Fruit fly (Drosophila melanogaster) whole organism, embryonic: ENCODE data around the gene Nle.

Experiments used
- B-H1 ChIP-seq: fragments of 200-800 bp; sonication (Bioruptor generic); IDR thresholded peaks from 3 replicates; pipeline ENCODE4 v1.3.6; 2022; ENCODE audit warnings: missing biosample characterization, missing genetic modification characterization
- CG1024 ChIP-seq: fragments of 200-800 bp; sonication (Bioruptor generic); IDR thresholded peaks from 2 replicates; pipeline ENCODE4 v1.3.6; 2022; ENCODE audit warnings: missing biosample characterization, missing genetic modification characterization
- CG10565 ChIP-seq: fragments of 200-800 bp; sonication (Bioruptor generic); optimal IDR thresholded peaks from 3 replicates; lab custom pipeline; 2016; ENCODE audit warnings: missing biosample characterization, mild to moderate bottlenecking, missing genetic modification characterization
- CG10959 ChIP-seq: fragments of 200-800 bp; sonication (Bioruptor generic); IDR thresholded peaks from 2 replicates; pipeline ENCODE4 v1.3.6; 2022; ENCODE audit warnings: missing biosample characterization, missing genetic modification characterization
- CG1603 ChIP-seq: fragments of 200-800 bp; sonication (Bioruptor generic); optimal IDR thresholded peaks from 2 replicates; lab custom pipeline; 2019; ENCODE audit warnings: missing biosample characterization, mild to moderate bottlenecking, missing genetic modification characterization, moderate library complexity
- CG18262 ChIP-seq: fragments of 200-800 bp; optimal IDR thresholded peaks from 3 replicates; lab custom pipeline; 2019; ENCODE audit warnings: missing biosample characterization, mild to moderate bottlenecking, missing genetic modification characterization, moderate library complexity
- CG2120 ChIP-seq: fragments of 200-800 bp; sonication (Bioruptor generic); optimal IDR thresholded peaks from 3 replicates; lab custom pipeline; 2016; ENCODE audit warnings: missing biosample characterization, missing genetic modification characterization
- CG2129 ChIP-seq: fragments of 200-800 bp; sonication (Bioruptor generic); IDR thresholded peaks from 2 replicates; pipeline ENCODE4 v1.3.6; 2022; ENCODE audit warnings: missing biosample characterization, missing genetic modification characterization; ENCODE audit not compliant: partially characterized antibody
- CG2202 ChIP-seq: fragments of 200-800 bp; sonication (Bioruptor generic); optimal IDR thresholded peaks from 2 replicates; lab custom pipeline; 2018; ENCODE audit warnings: missing biosample characterization, mild to moderate bottlenecking, missing genetic modification characterization
- CG4730 ChIP-seq: fragments of 200-800 bp; sonication (Bioruptor generic); IDR thresholded peaks from 2 replicates; pipeline ENCODE4 v1.3.6; 2022; ENCODE audit warnings: missing biosample characterization, missing genetic modification characterization
- CG4820 ChIP-seq: fragments of 200-800 bp; sonication (Bioruptor generic); optimal IDR thresholded peaks from 3 replicates; lab custom pipeline; 2016; ENCODE audit warnings: missing biosample characterization, missing genetic modification characterization
- CG6791 ChIP-seq: fragments of 200-800 bp; sonication (Bioruptor generic); IDR thresholded peaks from 3 replicates; pipeline ENCODE4 v1.3.6; 2022; ENCODE audit warnings: missing biosample characterization, missing genetic modification characterization; ENCODE audit not compliant: partially characterized antibody
- CG9797 ChIP-seq: fragments of 200-800 bp; sonication (Bioruptor generic); optimal IDR thresholded peaks from 3 replicates; lab custom pipeline; 2018; ENCODE audit warnings: missing biosample characterization, mild to moderate bottlenecking, missing genetic modification characterization
- Drgx ChIP-seq: fragments of 200-800 bp; sonication (Bioruptor generic); IDR thresholded peaks from 2 replicates; pipeline ENCODE4 v1.3.6; 2022; ENCODE audit warnings: missing biosample characterization, missing genetic modification characterization
- E2f2 ChIP-seq: fragments of 200-800 bp; sonication (Bioruptor generic); IDR thresholded peaks from 2 replicates; pipeline ENCODE4 v1.3.6; 2022; ENCODE audit warnings: missing biosample characterization, missing genetic modification characterization
- ERR ChIP-seq: fragments of 200-800 bp; sonication (Bioruptor generic); optimal IDR thresholded peaks from 2 replicates; lab custom pipeline; 2016; ENCODE audit warnings: missing biosample characterization, missing genetic modification characterization
- Ets65A ChIP-seq: fragments of 200-800 bp; sonication (Bioruptor generic); peaks from one replicate; lab custom pipeline; 2016; ENCODE audit warnings: missing biosample characterization, missing genetic modification characterization
- H15 ChIP-seq: fragments of 200-800 bp; sonication (Bioruptor generic); IDR thresholded peaks from 3 replicates; pipeline ENCODE4 v1.3.6; 2022; ENCODE audit warnings: missing biosample characterization, missing genetic modification characterization
- HLH3B ChIP-seq: fragments of 200-800 bp; sonication (Bioruptor generic); IDR thresholded peaks from 2 replicates; pipeline ENCODE4 v1.3.6; 2022; ENCODE audit warnings: missing biosample characterization, missing genetic modification characterization
- Hmx ChIP-seq: fragments of 200-800 bp; sonication (Bioruptor generic); optimal IDR thresholded peaks from 2 replicates; lab custom pipeline; 2016; ENCODE audit warnings: missing biosample characterization, missing genetic modification characterization
- Med ChIP-seq: fragments of 200-800 bp; sonication (Bioruptor generic); peaks from one replicate; lab custom pipeline; 2016; ENCODE audit warnings: missing biosample characterization, missing genetic modification characterization, mild to moderate bottlenecking, inconsistent platforms, moderate library complexity
- Mrtf ChIP-seq: fragments of 200-800 bp; sonication (Bioruptor generic); IDR thresholded peaks from 3 replicates; pipeline ENCODE4 v1.3.6; 2022; ENCODE audit warnings: missing biosample characterization, missing genetic modification characterization
- PHDP ChIP-seq: fragments of 200-800 bp; sonication (Bioruptor generic); optimal IDR thresholded peaks from 3 replicates; lab custom pipeline; 2018; ENCODE audit warnings: missing biosample characterization, mild to moderate bottlenecking, missing genetic modification characterization, moderate library complexity
- Ptx1 ChIP-seq: fragments of 200-800 bp; sonication (Bioruptor generic); IDR thresholded peaks from 2 replicates; pipeline ENCODE4 v1.3.6; 2022; ENCODE audit warnings: missing biosample characterization, missing genetic modification characterization
- Rfx ChIP-seq: fragments of 200-800 bp; sonication (Bioruptor generic); IDR thresholded peaks from 2 replicates; pipeline ENCODE4 v1.3.6; 2022; ENCODE audit warnings: missing biosample characterization, missing genetic modification characterization
- Rx ChIP-seq: fragments of 200-800 bp; sonication (Bioruptor generic); IDR thresholded peaks from 2 replicates; pipeline ENCODE4 v1.3.6; 2022; ENCODE audit warnings: missing biosample characterization, missing genetic modification characterization
- Sry-β ChIP-seq: fragments of 200-800 bp; sonication (Bioruptor generic); optimal IDR thresholded peaks from 2 replicates; lab custom pipeline; 2018; ENCODE audit warnings: missing biosample characterization, mild to moderate bottlenecking, missing genetic modification characterization, moderate library complexity
- Ssrp ChIP-seq: fragments of 200-800 bp; sonication (Bioruptor generic); optimal IDR thresholded peaks from 2 replicates; lab custom pipeline; 2018; ENCODE audit warnings: missing biosample characterization, mild to moderate bottlenecking, missing genetic modification characterization, moderate library complexity
- Xrp1 ChIP-seq: fragments of 200-800 bp; sonication (Bioruptor generic); IDR thresholded peaks from 2 replicates; pipeline ENCODE4 v1.3.6; 2022; ENCODE audit warnings: missing biosample characterization, missing genetic modification characterization
- amos ChIP-seq: fragments of 200-800 bp; sonication (Bioruptor generic); IDR thresholded peaks from 2 replicates; pipeline ENCODE4 v1.3.6; 2022; ENCODE audit warnings: missing biosample characterization, missing genetic modification characterization; ENCODE audit not compliant: partially characterized antibody
- ase ChIP-seq: fragments of 200-800 bp; sonication (Bioruptor generic); IDR thresholded peaks from 3 replicates; pipeline ENCODE4 v1.3.6; 2022; ENCODE audit warnings: missing biosample characterization, missing genetic modification characterization
- bbx ChIP-seq: fragments of 200-800 bp; sonication (Bioruptor generic); IDR thresholded peaks from 2 replicates; pipeline ENCODE4 v1.3.6; 2022; ENCODE audit warnings: missing biosample characterization, missing genetic modification characterization; ENCODE audit not compliant: partially characterized antibody
- cato ChIP-seq: fragments of 200-800 bp; sonication (Bioruptor generic); optimal IDR thresholded peaks from 2 replicates; lab custom pipeline; 2016; ENCODE audit warnings: missing biosample characterization, missing genetic modification characterization, borderline replicate concordance
- cg ChIP-seq: fragments of 200-800 bp; sonication (Bioruptor generic); optimal IDR thresholded peaks from 3 replicates; lab custom pipeline; 2019; ENCODE audit warnings: missing biosample characterization, mild to moderate bottlenecking, missing genetic modification characterization, moderate library complexity
- ci ChIP-seq: fragments of 200-800 bp; sonication (Bioruptor generic); IDR thresholded peaks from 3 replicates; pipeline ENCODE4 v1.3.6; 2022; ENCODE audit warnings: missing biosample characterization, missing genetic modification characterization
- danr ChIP-seq: fragments of 200-800 bp; sonication (Bioruptor generic); IDR thresholded peaks from 2 replicates; pipeline ENCODE4 v1.3.6; 2022; ENCODE audit warnings: missing biosample characterization, missing genetic modification characterization
- fru ChIP-seq: fragments of >200 bp; optimal IDR thresholded peaks from 2 replicates; lab custom pipeline; 2017
- h ChIP-seq: fragments of >200 bp; optimal IDR thresholded peaks from 2 replicates; lab custom pipeline; 2017
- lmd ChIP-seq: fragments of 200-800 bp; sonication (Bioruptor generic); IDR thresholded peaks from 2 replicates; pipeline ENCODE4 v1.3.6; 2022; ENCODE audit warnings: missing biosample characterization, missing genetic modification characterization
- lov ChIP-seq, 2 experiments: fragments of 200-800 bp in 1 of 2; fragments of >200 bp in 1 of 2; sonication (Bioruptor generic) in 1 of 2; IDR thresholded peaks in 1 of 2; optimal IDR thresholded peaks in 1 of 2; 2 replicates in 1 of 2; 3 replicates in 1 of 2; pipeline versions ENCODE4 v1.3.6 to Lab custom; 2017 to 2022; ENCODE audit warnings: missing biosample characterization in 1 of 2, missing genetic modification characterization in 1 of 2
- luna ChIP-seq: fragments of 200-800 bp; sonication (Bioruptor generic); optimal IDR thresholded peaks from 2 replicates; lab custom pipeline; 2016; ENCODE audit warnings: missing biosample characterization, missing genetic modification characterization
- nom ChIP-seq: fragments of 200-800 bp; sonication (Bioruptor generic); optimal IDR thresholded peaks from 2 replicates; lab custom pipeline; 2017; ENCODE audit warnings: missing biosample characterization, missing genetic modification characterization, mild to moderate bottlenecking, moderate library complexity, missing genetic modification reagents
- prd ChIP-seq, 3 experiments: fragments of >200 bp in 2 of 3; fragments of 200-800 bp in 1 of 3; sonication (Bioruptor generic) in 1 of 3; optimal IDR thresholded peaks in 2 of 3; IDR thresholded peaks in 1 of 3; 2 replicates in 2 of 3; 3 replicates in 1 of 3; pipeline versions ENCODE4 v1.3.6 to Lab custom; 2017 to 2022; ENCODE audit warnings: missing biosample characterization in 1 of 3, missing genetic modification characterization in 1 of 3
- ro ChIP-seq: fragments of 200-800 bp; sonication (Bioruptor generic); IDR thresholded peaks from 2 replicates; pipeline ENCODE4 v1.3.6; 2022; ENCODE audit warnings: missing biosample characterization, missing genetic modification characterization
- sens ChIP-seq: fragments of 200-800 bp; sonication (Bioruptor generic); peaks from one replicate; lab custom pipeline; 2016; ENCODE audit warnings: missing biosample characterization, missing genetic modification characterization
- sisA ChIP-seq: fragments of 200-800 bp; sonication (Bioruptor generic); IDR thresholded peaks from 2 replicates; pipeline ENCODE4 v1.3.6; 2022; ENCODE audit warnings: missing biosample characterization, missing genetic modification characterization
- so ChIP-seq: fragments of 200-800 bp; sonication (Bioruptor generic); IDR thresholded peaks from 3 replicates; pipeline ENCODE4 v1.3.6; 2022; ENCODE audit warnings: missing biosample characterization, missing genetic modification characterization
- sug ChIP-seq: fragments of 200-800 bp; optimal IDR thresholded peaks from 2 replicates; lab custom pipeline; 2019; ENCODE audit warnings: missing biosample characterization, mild to moderate bottlenecking, missing genetic modification characterization, moderate library complexity
- wek ChIP-seq: fragments of 200-800 bp; sonication (Bioruptor generic); optimal IDR thresholded peaks from 3 replicates; lab custom pipeline; 2018; ENCODE audit warnings: missing biosample characterization, mild to moderate bottlenecking, missing genetic modification characterization, moderate library complexity
- z ChIP-seq: fragments of 200-800 bp; sonication (Bioruptor generic); IDR thresholded peaks from 3 replicates; pipeline ENCODE4 v1.3.6; 2022; ENCODE audit warnings: missing biosample characterization, missing genetic modification characterization

Gene Nle

DNA sequence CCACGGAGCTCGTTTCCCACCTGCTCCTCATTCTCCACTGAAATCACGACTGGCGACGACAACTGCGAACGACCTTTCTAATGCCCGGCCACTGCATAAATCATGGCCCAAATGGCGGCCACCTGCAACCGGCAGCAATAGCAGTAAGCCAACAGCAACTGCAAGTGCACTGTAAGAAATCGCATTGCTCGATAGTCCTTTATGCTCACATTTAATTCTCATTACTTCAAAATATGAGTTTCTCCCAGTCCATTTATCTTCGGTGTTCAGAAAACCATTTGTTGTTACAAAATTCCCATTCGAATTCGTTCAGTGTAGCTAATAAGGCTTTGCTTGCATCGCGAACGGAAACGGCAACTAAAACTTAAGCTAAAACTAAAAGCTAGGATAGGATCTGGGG is 36.1 kb upstream of the Nle start:
- 0 out of 2 replicates have a peak, but pooled peaks have one; percentile 23 for TF ChIP-seq sisA (GFP tag; lab: Robert Waterston, UW)
- peak; percentile 92 for TF ChIP-seq Ets65A (GFP tag; lab: Kevin White, UChicago)
- TF ChIP-seq CG6791, result no peak
- TF ChIP-seq Med (GFP tag; lab: Kevin White, UChicago), result peak; percentile 60
- TF ChIP-seq prd (optimal IDR thresholded peaks at IDR 0.05; lab: Kevin White, UChicago), result no peak
- peak; percentile 30; the same call in 1 of the 3 replicates for TF ChIP-seq prd (GFP tag; IDR thresholded peaks at IDR 0.05; lab: Robert Waterston, UW)
- TF ChIP-seq ERR (GFP tag; lab: Kevin White, UChicago), result no peak
- TF ChIP-seq Drgx, result peak; percentile 87
- TF ChIP-seq CG1603 (tag; lab: Kevin White, UChicago), result peak; percentile 30
- TF ChIP-seq Ptx1, result 0 out of 2 replicates have a peak, but pooled peaks have one; percentile 16
- TF ChIP-seq sens (GFP tag; lab: Kevin White, UChicago), result peak; percentile 72
- TF ChIP-seq ci (GFP tag; lab: Robert Waterston, UW), result 0 out of 3 replicates have a peak, but pooled peaks have one; percentile 29
- 0 out of 3 replicates have a peak, but pooled peaks have one; percentile 35 for TF ChIP-seq H15
- TF ChIP-seq lov (optimal IDR thresholded peaks at IDR 0.05; lab: Kevin White, UChicago), result no peak
- no peak for TF ChIP-seq lov (GFP tag; IDR thresholded peaks at IDR 0.05; lab: Robert Waterston, UW)
- TF ChIP-seq Sry-β (GFP tag; lab: Kevin White, UChicago), result no peak
- peak; percentile 40; the same call in 1 of the 2 replicates for TF ChIP-seq Xrp1 (GFP tag; lab: Robert Waterston, UW)
- 0 out of 2 replicates have a peak, but pooled peaks have one; percentile 12 for TF ChIP-seq HLH3B (GFP tag; lab: Robert Waterston, UW)
- 0 out of 2 replicates have a peak, but pooled peaks have one; percentile 14 for TF ChIP-seq CG10959

DNA sequence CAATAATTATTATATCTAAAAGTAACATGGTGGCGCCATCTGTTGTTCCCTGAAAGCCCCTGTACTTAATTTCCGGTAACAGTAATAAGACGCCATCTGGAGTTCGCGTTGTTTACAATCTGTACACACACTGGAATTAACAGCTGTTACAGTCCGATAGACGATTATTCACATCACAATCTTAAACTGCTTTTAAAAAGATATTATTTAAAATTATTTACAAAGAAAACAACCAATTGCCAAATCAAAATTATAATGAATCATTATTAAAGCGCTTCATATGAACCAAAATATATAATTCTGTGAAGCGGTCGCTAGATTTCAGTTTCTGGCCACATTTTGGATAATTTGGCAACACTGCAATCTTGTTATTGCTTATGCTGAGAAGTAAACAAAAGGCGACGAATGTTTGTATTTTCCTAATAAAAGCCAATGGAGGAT is 34.5 kb upstream of the Nle start, which contains the start of gene CG13689:
TSS of gene CG13689 (plus strand) at position 375 of the 441 bp plus-strand sequence.
- TF ChIP-seq so (no peak), luna (GFP tag; lab: Kevin White, UChicago) (no peak), h (lab: Kevin White, UChicago) (no peak), CG4730 (GFP tag; lab: Robert Waterston, UW) (peak; percentile 19; the same call in 1 of the 2 replicates), CG1024 (GFP tag; lab: Robert Waterston, UW) (peak; percentile 42), CG2129 (GFP tag; lab: Robert Waterston, UW) (no peak), Hmx (GFP tag; lab: Kevin White, UChicago) (peak; percentile 38), danr (GFP tag; lab: Robert Waterston, UW) (no peak), Ssrp (peak; percentile 14), bbx (no peak), Rfx (GFP tag; lab: Robert Waterston, UW) (peak; percentile 79), CG18262 (peak; percentile 53), fru (lab: Kevin White, UChicago) (no peak), Mrtf (GFP tag; lab: Robert Waterston, UW) (peak; percentile 22; the same call in 1 of the 3 replicates), nom (GFP tag; lab: Kevin White, UChicago) (no peak), Rx (0 out of 2 replicates have a peak, but pooled peaks have one; percentile 12), z (no peak), CG10565 (GFP tag; lab: Kevin White, UChicago) (no peak), cato (GFP tag; lab: Kevin White, UChicago) (no peak), sug (no peak), B-H1 (no peak), PHDP (no peak), cg (GFP tag; lab: Kevin White, UChicago) (no peak), H15 (no peak), ci (GFP tag; lab: Robert Waterston, UW) (0 out of 3 replicates have a peak, but pooled peaks have one; percentile 37), wek (no peak), CG4820 (GFP tag; lab: Kevin White, UChicago) (peak; percentile 41), amos (GFP tag; lab: Robert Waterston, UW) (peak; percentile 13; the same call in 1 of the 2 replicates), CG2120 (GFP tag; lab: Kevin White, UChicago) (peak; percentile 61), ro (GFP tag; lab: Robert Waterston, UW) (0 out of 2 replicates have a peak, but pooled peaks have one; percentile 15), ase (GFP tag; lab: Robert Waterston, UW) (peak; percentile 48; the same call in 1 of the 3 replicates), CG9797 (GFP tag; lab: Kevin White, UChicago) (peak; percentile 2), lmd (GFP tag; lab: Robert Waterston, UW) (peak; percentile 53; the same call in 1 of the 2 replicates), CG2202 (peak; percentile 26), E2f2 (GFP tag; lab: Robert Waterston, UW) (peak; percentile 61)
